Fruit fly (Drosophila melanogaster) whole organism, embryonic: ENCODE measurements around the gene Dhc62B.

Experiments
- Abd-B ChIP-seq: fragments of 200-800 bp; sonication (Bioruptor generic); optimal IDR thresholded peaks from 2 replicates; lab custom pipeline; 2018; ENCODE audit warnings: missing biosample characterization, mild to moderate bottlenecking, missing genetic modification characterization, moderate library complexity
- Adf1 ChIP-seq: fragments of 200-800 bp; sonication (Bioruptor generic); IDR thresholded peaks from 2 replicates; pipeline ENCODE4 v1.3.6; 2022; ENCODE audit warnings: missing biosample characterization, missing genetic modification characterization
- CG10321 ChIP-seq: fragments of 200-800 bp; sonication (Bioruptor generic); IDR thresholded peaks from 2 replicates; pipeline ENCODE4 v1.3.6; 2022; ENCODE audit warnings: missing biosample characterization, missing genetic modification characterization
- CG11093 ChIP-seq: fragments of 200-800 bp; sonication (Bioruptor generic); IDR thresholded peaks from 3 replicates; pipeline ENCODE4 v1.3.6; 2022; ENCODE audit warnings: missing biosample characterization, missing genetic modification characterization
- CG11504 ChIP-seq: fragments of 200-800 bp; sonication (Bioruptor generic); optimal IDR thresholded peaks from 3 replicates; lab custom pipeline; 2019; ENCODE audit warnings: missing biosample characterization, mild to moderate bottlenecking, missing genetic modification characterization, moderate library complexity
- CG11695 ChIP-seq: fragments of 200-800 bp; sonication (Bioruptor generic); IDR thresholded peaks from 3 replicates; pipeline ENCODE4 v1.3.6; 2022; ENCODE audit warnings: missing biosample characterization, missing genetic modification characterization
- CG12236 ChIP-seq: fragments of 200-800 bp; sonication (Bioruptor generic); optimal IDR thresholded peaks from 2 replicates; lab custom pipeline; 2016; ENCODE audit warnings: missing biosample characterization, missing genetic modification characterization
- CG15011 ChIP-seq: fragments of 200-800 bp; sonication (Bioruptor generic); optimal IDR thresholded peaks from 3 replicates; lab custom pipeline; 2018; ENCODE audit warnings: missing biosample characterization, mild to moderate bottlenecking, missing genetic modification characterization
- CG1603 ChIP-seq: fragments of 200-800 bp; sonication (Bioruptor generic); optimal IDR thresholded peaks from 2 replicates; lab custom pipeline; 2019; ENCODE audit warnings: missing biosample characterization, mild to moderate bottlenecking, missing genetic modification characterization, moderate library complexity
- CG30403 ChIP-seq: fragments of 200-800 bp; sonication (Bioruptor generic); optimal IDR thresholded peaks from 3 replicates; lab custom pipeline; 2016; ENCODE audit warnings: missing biosample characterization, missing genetic modification characterization
- CG33213 ChIP-seq: fragments of 200-800 bp; sonication (Bioruptor generic); optimal IDR thresholded peaks from 3 replicates; lab custom pipeline; 2016; ENCODE audit warnings: missing biosample characterization, missing genetic modification characterization
- CG3847 ChIP-seq: fragments of 200-800 bp; sonication (Bioruptor generic); IDR thresholded peaks from 2 replicates; pipeline ENCODE4 v1.3.6; 2022; ENCODE audit warnings: missing biosample characterization, missing genetic modification characterization
- CG5953 ChIP-seq: fragments of 200-800 bp; sonication (Bioruptor generic); IDR thresholded peaks from 2 replicates; pipeline ENCODE4 v1.3.6; 2022; ENCODE audit warnings: missing biosample characterization, missing genetic modification characterization
- CG6272 ChIP-seq: fragments of 200-800 bp; sonication (Bioruptor generic); IDR thresholded peaks from 2 replicates; pipeline ENCODE4 v1.3.6; 2022; ENCODE audit warnings: missing biosample characterization, missing genetic modification characterization
- CG9215 ChIP-seq: fragments of 200-800 bp; sonication (Bioruptor generic); IDR thresholded peaks from 2 replicates; pipeline ENCODE4 v1.3.6; 2022; ENCODE audit warnings: missing biosample characterization, missing genetic modification characterization
- Dad ChIP-seq: fragments of 200-800 bp; sonication (Bioruptor generic); optimal IDR thresholded peaks from 3 replicates; lab custom pipeline; 2016; ENCODE audit warnings: missing biosample characterization, missing genetic modification characterization
- ERR ChIP-seq: fragments of 200-800 bp; sonication (Bioruptor generic); optimal IDR thresholded peaks from 2 replicates; lab custom pipeline; 2016; ENCODE audit warnings: missing biosample characterization, missing genetic modification characterization
- HLH3B ChIP-seq: fragments of 200-800 bp; sonication (Bioruptor generic); IDR thresholded peaks from 2 replicates; pipeline ENCODE4 v1.3.6; 2022; ENCODE audit warnings: missing biosample characterization, missing genetic modification characterization
- HLH4C ChIP-seq: fragments of 200-800 bp; sonication (Bioruptor generic); IDR thresholded peaks from 3 replicates; pipeline ENCODE4 v1.3.6; 2022; ENCODE audit warnings: missing biosample characterization, missing genetic modification characterization; ENCODE audit not compliant: partially characterized antibody
- MBD-R2 ChIP-seq: fragments of 200-800 bp; sonication (Bioruptor generic); IDR thresholded peaks from 2 replicates; pipeline ENCODE4 v1.3.6; 2022; ENCODE audit warnings: missing biosample characterization, missing genetic modification characterization
- MTF-1 ChIP-seq: fragments of 200-800 bp; sonication (Bioruptor generic); optimal IDR thresholded peaks from 2 replicates; lab custom pipeline; 2018; ENCODE audit warnings: missing biosample characterization, mild to moderate bottlenecking, missing genetic modification characterization, borderline replicate concordance
- Med ChIP-seq: fragments of 200-800 bp; sonication (Bioruptor generic); peaks from one replicate; lab custom pipeline; 2016; ENCODE audit warnings: missing biosample characterization, missing genetic modification characterization, mild to moderate bottlenecking, inconsistent platforms, moderate library complexity
- Poxn ChIP-seq: fragments of 200-800 bp; sonication (Bioruptor generic); IDR thresholded peaks from 2 replicates; pipeline ENCODE4 v1.3.6; 2022; ENCODE audit warnings: missing biosample characterization, missing genetic modification characterization
- Trl ChIP-seq, 3 experiments: fragments of >200 bp in 2 of 3; fragments of 200-800 bp in 1 of 3; sonication (Bioruptor generic) in 1 of 3; optimal IDR thresholded peaks; 2 replicates in 1 of 3; 3 replicates in 2 of 3; lab custom pipeline; 2016 to 2017; ENCODE audit warnings: missing biosample characterization in 1 of 3, missing genetic modification characterization in 1 of 3
- Xbp1 ChIP-seq: fragments of 200-800 bp; sonication (Bioruptor generic); optimal IDR thresholded peaks from 3 replicates; lab custom pipeline; 2016; ENCODE audit warnings: missing biosample characterization, mild to moderate bottlenecking, missing genetic modification characterization
- aop ChIP-seq: fragments of 200-800 bp; sonication (Bioruptor generic); IDR thresholded peaks from 2 replicates; pipeline ENCODE4 v1.3.6; 2022; ENCODE audit warnings: missing biosample characterization, missing genetic modification characterization
- ase ChIP-seq: fragments of 200-800 bp; sonication (Bioruptor generic); IDR thresholded peaks from 3 replicates; pipeline ENCODE4 v1.3.6; 2022; ENCODE audit warnings: missing biosample characterization, missing genetic modification characterization
- corto ChIP-seq: fragments of 200-800 bp; sonication (Bioruptor generic); optimal IDR thresholded peaks from 2 replicates; lab custom pipeline; 2016; ENCODE audit warnings: missing biosample characterization, mild to moderate bottlenecking, missing genetic modification characterization, moderate library complexity
- croc ChIP-seq: fragments of 200-800 bp; sonication (Bioruptor generic); conservative IDR thresholded peaks from 3 replicates; pipeline ENCODE4 v1.3.6; 2022; ENCODE audit warnings: missing biosample characterization, missing genetic modification characterization
- cwo ChIP-seq: fragments of 200-800 bp; sonication (Bioruptor generic); optimal IDR thresholded peaks from 3 replicates; lab custom pipeline; 2017; ENCODE audit warnings: missing biosample characterization, missing genetic modification characterization, mild to moderate bottlenecking, moderate library complexity, missing genetic modification reagents
- disco-r ChIP-seq: fragments of 200-800 bp; sonication (Bioruptor generic); optimal IDR thresholded peaks from 2 replicates; lab custom pipeline; 2016; ENCODE audit warnings: missing biosample characterization, missing genetic modification characterization
- dmrt99B ChIP-seq: fragments of 200-800 bp; sonication (Bioruptor generic); optimal IDR thresholded peaks from 2 replicates; lab custom pipeline; 2018; ENCODE audit warnings: missing biosample characterization, mild to moderate bottlenecking, missing genetic modification characterization, moderate library complexity
- gem ChIP-seq: fragments of 200-800 bp; sonication (Bioruptor generic); optimal IDR thresholded peaks from 2 replicates; lab custom pipeline; 2019; ENCODE audit warnings: missing biosample characterization, mild to moderate bottlenecking, missing genetic modification characterization, moderate library complexity
- grn ChIP-seq: fragments of 200-800 bp; sonication (Bioruptor generic); optimal IDR thresholded peaks from 3 replicates; lab custom pipeline; 2017; ENCODE audit warnings: missing biosample characterization, missing genetic modification characterization
- lmd ChIP-seq: fragments of 200-800 bp; sonication (Bioruptor generic); IDR thresholded peaks from 2 replicates; pipeline ENCODE4 v1.3.6; 2022; ENCODE audit warnings: missing biosample characterization, missing genetic modification characterization
- mld ChIP-seq: fragments of 200-800 bp; sonication (Bioruptor generic); IDR thresholded peaks from 3 replicates; pipeline ENCODE4 v1.3.6; 2022; ENCODE audit warnings: missing biosample characterization, missing genetic modification characterization; ENCODE audit not compliant: partially characterized antibody
- nau ChIP-seq: fragments of 200-800 bp; sonication (Bioruptor generic); optimal IDR thresholded peaks from 3 replicates; lab custom pipeline; 2017; ENCODE audit warnings: missing biosample characterization, mild to moderate bottlenecking, missing genetic modification characterization, missing genetic modification reagents
- odd ChIP-seq: fragments of 200-800 bp; sonication (Bioruptor generic); optimal IDR thresholded peaks from 2 replicates; lab custom pipeline; 2017; ENCODE audit warnings: missing biosample characterization, mild to moderate bottlenecking, missing genetic modification characterization
- pb ChIP-seq: fragments of 200-800 bp; sonication (Bioruptor generic); optimal IDR thresholded peaks from 3 replicates; lab custom pipeline; 2016; ENCODE audit warnings: missing biosample characterization, missing genetic modification characterization
- row ChIP-seq: fragments of 200-800 bp; sonication (Bioruptor generic); IDR thresholded peaks from 3 replicates; pipeline ENCODE4 v1.3.6; 2022; ENCODE audit warnings: missing biosample characterization, missing genetic modification characterization
- run ChIP-seq: fragments of 200-800 bp; sonication (Bioruptor generic); optimal IDR thresholded peaks from 3 replicates; lab custom pipeline; 2018; ENCODE audit warnings: missing biosample characterization, mild to moderate bottlenecking, missing genetic modification characterization
- schlank ChIP-seq: fragments of 200-800 bp; sonication (Bioruptor generic); optimal IDR thresholded peaks from 2 replicates; lab custom pipeline; 2018; ENCODE audit warnings: missing biosample characterization, mild to moderate bottlenecking, missing genetic modification characterization
- scrt ChIP-seq: fragments of 200-800 bp; sonication (Bioruptor generic); optimal IDR thresholded peaks from 2 replicates; lab custom pipeline; 2018; ENCODE audit warnings: missing biosample characterization, mild to moderate bottlenecking, missing genetic modification characterization, moderate library complexity
- seq ChIP-seq: fragments of 200-800 bp; sonication (Bioruptor generic); IDR thresholded peaks from 2 replicates; pipeline ENCODE4 v1.3.6; 2022; ENCODE audit warnings: missing biosample characterization, missing genetic modification characterization
- sna ChIP-seq: fragments of 200-800 bp; sonication (Bioruptor generic); IDR thresholded peaks from 2 replicates; pipeline ENCODE4 v1.3.6; 2022; ENCODE audit warnings: missing biosample characterization, missing genetic modification characterization; ENCODE audit not compliant: partially characterized antibody
- sob ChIP-seq: fragments of 200-800 bp; sonication (Bioruptor generic); IDR thresholded peaks from 2 replicates; pipeline ENCODE4 v1.3.6; 2022; ENCODE audit warnings: missing biosample characterization, missing genetic modification characterization
- sqz ChIP-seq: fragments of 200-800 bp; sonication (Bioruptor generic); optimal IDR thresholded peaks from 3 replicates; lab custom pipeline; 2018; ENCODE audit warnings: missing biosample characterization, mild to moderate bottlenecking, missing genetic modification characterization
- stc ChIP-seq: fragments of 200-800 bp; sonication (Bioruptor generic); IDR thresholded peaks from 2 replicates; pipeline ENCODE4 v1.3.6; 2022; ENCODE audit warnings: missing biosample characterization, missing genetic modification characterization
- unpg ChIP-seq: fragments of 200-800 bp; sonication (Bioruptor generic); optimal IDR thresholded peaks from 3 replicates; lab custom pipeline; 2018; ENCODE audit warnings: missing biosample characterization, mild to moderate bottlenecking, missing genetic modification characterization, moderate library complexity
- usp ChIP-seq: fragments of >200 bp; optimal IDR thresholded peaks from 2 replicates; lab custom pipeline; 2017; ENCODE audit warnings: missing biosample characterization, missing genetic modification characterization
- vnd ChIP-seq: fragments of 200-800 bp; sonication (Bioruptor generic); IDR thresholded peaks from 3 replicates; pipeline ENCODE4 v1.3.6; 2022; ENCODE audit warnings: missing biosample characterization, missing genetic modification characterization; ENCODE audit not compliant: partially characterized antibody
- yki ChIP-seq: fragments of >200 bp; optimal IDR thresholded peaks from 3 replicates; lab custom pipeline; 2018

Dhc62B gene

dm6 chr3L:1737898-1738322 lies 33.6 kb downstream of the Dhc62B start, which contains the start of gene PIG-Wb (continued):
- TF ChIP-seq HLH3B (GFP tag; lab: Robert Waterston, UW) (no peak), corto (no peak), sqz (GFP tag; lab: Kevin White, UChicago) (no peak), HLH4C (GFP tag; lab: Robert Waterston, UW) (no peak), vnd (GFP tag; lab: Robert Waterston, UW) (no peak), unpg (peak; percentile 3), MBD-R2 (GFP tag; lab: Robert Waterston, UW) (no peak), CG3847 (no peak), stc (GFP tag; lab: Robert Waterston, UW) (no peak), CG12236 (no peak), aop (GFP tag; lab: Robert Waterston, UW) (no peak), Xbp1 (GFP tag; lab: Kevin White, UChicago) (no peak), Med (GFP tag; lab: Kevin White, UChicago) (peak; percentile 45), dmrt99B (peak; percentile 24), CG11695 (GFP tag; lab: Robert Waterston, UW) (no peak), CG9215 (GFP tag; lab: Robert Waterston, UW) (no peak), Poxn (GFP tag; lab: Robert Waterston, UW) (no peak), ase (GFP tag; lab: Robert Waterston, UW) (no peak), disco-r (GFP tag; lab: Kevin White, UChicago) (no peak), CG11093 (GFP tag; lab: Robert Waterston, UW) (no peak), nau (GFP tag; lab: Kevin White, UChicago) (peak; percentile 22), odd (GFP tag; lab: Kevin White, UChicago) (peak; percentile 2), mld (no peak), usp (GFP tag; lab: Kevin White, UChicago) (no peak), CG11504 (peak; percentile 18), MTF-1 (GFP tag; lab: Kevin White, UChicago) (no peak), sna (GFP tag; lab: Robert Waterston, UW) (no peak), CG33213 (GFP tag; lab: Kevin White, UChicago) (no peak), CG15011 (peak; percentile 22), CG10321 (no peak), CG1603 (tag; lab: Kevin White, UChicago) (peak; percentile 5), ERR (GFP tag; lab: Kevin White, UChicago) (no peak), pb (GFP tag; lab: Kevin White, UChicago) (no peak), CG30403 (no peak), scrt (GFP tag; lab: Kevin White, UChicago) (no peak), croc (GFP tag; lab: Robert Waterston, UW) (no peak), yki (no peak), gem (peak; percentile 20), Abd-B (no peak), grn (GFP tag; lab: Kevin White, UChicago) (peak; percentile 93), CG6272 (GFP tag; lab: Robert Waterston, UW) (no peak), lmd (GFP tag; lab: Robert Waterston, UW) (no peak), Trl (optimal IDR thresholded peaks at IDR 0.05; lab: Kevin White, UChicago) (no peak), Trl (GFP tag; optimal IDR thresholded peaks at IDR 0.05; lab: Kevin White, UChicago) (no peak), cwo (GFP tag; lab: Kevin White, UChicago) (peak; percentile 17), Dad (GFP tag; lab: Kevin White, UChicago) (peak; percentile 4), run (tag; lab: Kevin White, UChicago) (no peak), sob (GFP tag; lab: Robert Waterston, UW) (no peak), schlank (tag; lab: Kevin White, UChicago) (no peak), row (GFP tag; lab: Robert Waterston, UW) (peak; percentile 34; the same call in 2 of the 3 replicates), CG5953 (0 out of 2 replicates have a peak, but pooled peaks have one; percentile 7), seq (GFP tag; lab: Robert Waterston, UW) (0 out of 2 replicates have a peak, but pooled peaks have one; percentile 21), Adf1 (no peak)
